Worm (Caenorhabditis elegans) whole organism, midembryonic: Measurements from ENCODE around the gene unk-1.

Source experiments
- cog-1 ChIP-seq: sonication (generic microtip); optimal IDR thresholded peaks from 2 replicates; lab custom pipeline; 2016; ENCODE audit warnings: missing genetic modification characterization, missing compliant biosample characterization
- flt-1 ChIP-seq: fragments of 200-800 bp; sonication (Bioruptor generic); IDR thresholded peaks from 2 replicates; pipeline ENCODE4 v1.3.6; 2022; ENCODE audit warnings: missing genetic modification characterization, missing compliant biosample characterization
- klf-2 ChIP-seq: fragments of 200-800 bp; sonication (Bioruptor generic); conservative IDR thresholded peaks from 2 replicates; pipeline ENCODE4 v1.3.6; 2022; ENCODE audit warnings: missing genetic modification reagents, missing genetic modification characterization, missing compliant biosample characterization
- med-1 ChIP-seq: sonication (generic microtip); optimal IDR thresholded peaks from 2 replicates; lab custom pipeline; 2017; ENCODE audit warnings: missing genetic modification characterization, mild to moderate bottlenecking, missing compliant biosample characterization, antibody characterized with exemption, missing genetic modification reagents; ENCODE audit not compliant: insufficient read depth
- ref-1 ChIP-seq: fragments of 200-800 bp; sonication (Bioruptor generic); conservative IDR thresholded peaks from 2 replicates; pipeline ENCODE4 v1.3.6; 2022; ENCODE audit warnings: missing genetic modification reagents, missing genetic modification characterization, missing compliant biosample characterization
- tab-1 ChIP-seq: fragments of 200-800 bp; sonication (Bioruptor generic); IDR thresholded peaks from 2 replicates; pipeline ENCODE4 v1.3.6; 2022; ENCODE audit warnings: missing genetic modification characterization, missing compliant biosample characterization
- ztf-23 ChIP-seq: fragments of 200-800 bp; sonication (Bioruptor generic); IDR thresholded peaks from 2 replicates; pipeline ENCODE4 v1.3.6; 2022; ENCODE audit warnings: missing genetic modification reagents, missing genetic modification characterization, missing compliant biosample characterization
- ztf-29 ChIP-seq: fragments of 200-800 bp; sonication (Bioruptor generic); IDR thresholded peaks from 2 replicates; pipeline ENCODE4 v1.3.6; 2022; ENCODE audit warnings: missing genetic modification reagents, missing genetic modification characterization, missing compliant biosample characterization

- TF ChIP-seq ztf-29 (GFP tag; lab: Robert Waterston, UW) = no peak
- TF ChIP-seq flt-1 (GFP tag; lab: Robert Waterston, UW) = no peak
- TF ChIP-seq cog-1 (tag; lab: Kevin White, UChicago) = no peak
- no peak for TF ChIP-seq ref-1 (GFP tag; lab: Robert Waterston, UW)
- no peak for TF ChIP-seq tab-1
- TF ChIP-seq med-1 (GFP tag; lab: Kevin White, UChicago) = no peak
- no peak for TF ChIP-seq ztf-23 (GFP tag; lab: Robert Waterston, UW)
- TF ChIP-seq klf-2 = no peak
These were observed 46.2 kb upstream of the unk-1 start for ce11 chrX:7968537-7968936.
